Worm (Caenorhabditis elegans) whole organism, L4/young adult: Measurements from ENCODE around the gene nhr-209.
"Not testable (repeated sequence)": the region's sequence is repeated elsewhere in the genome, so short reads cannot be mapped to it uniquely, and the experiment has no call there.

Experiments
- W03F9.2 ChIP-seq: fragments of 150-350 bp; optimal IDR thresholded peaks from 2 replicates; lab custom pipeline; 2014; ENCODE audit warnings: missing biosample characterization, missing genetic modification characterization
- dao-5 ChIP-seq: sonication (generic microtip); optimal IDR thresholded peaks from 2 replicates; lab custom pipeline; 2016; ENCODE audit warnings: missing genotype, missing genetic modification characterization, moderate library complexity, missing compliant biosample characterization
- him-1 ChIP-seq: sonication (generic microtip); optimal IDR thresholded peaks from 2 replicates; lab custom pipeline; 2016; ENCODE audit warnings: missing genotype, missing genetic modification reagents, missing genetic modification characterization, missing compliant biosample characterization

Gene nhr-209

ce11 chrV:12117567-12118053 lies 19.7 kb downstream of the nhr-209 start, which contains the start of gene C13C4.8:
TSS of gene C13C4.8 (plus strand) at chrV:12118003.
- TF ChIP-seq him-1 (tag; lab: Kevin White, UChicago) (no peak), W03F9.2 (no peak), dao-5 (no peak)

DNA sequence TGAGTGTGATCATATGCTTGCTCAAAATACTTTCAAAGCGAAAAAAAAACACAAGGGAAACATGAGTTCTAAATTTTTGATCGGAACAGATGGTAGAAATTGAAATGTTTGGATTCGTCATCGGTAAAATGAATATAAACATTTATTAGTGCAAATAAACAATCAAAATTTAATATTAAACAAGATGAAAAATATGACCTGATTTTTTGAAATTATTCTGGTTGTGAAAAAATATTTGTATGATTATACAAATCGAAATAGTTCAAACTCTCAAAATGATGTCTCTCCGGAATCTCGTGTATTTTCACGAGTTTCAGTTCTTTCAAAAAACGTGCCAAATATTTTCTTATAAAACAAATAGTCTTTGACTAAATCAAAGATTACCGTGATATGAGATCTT lies 22.4 kb downstream of the nhr-209 start, which contains the start of gene C13C4.7:
Gene C13C4.7, minus strand, starts transcription at position 101 of the 400 bp plus-strand sequence.
- TF ChIP-seq dao-5, result no peak
- TF ChIP-seq him-1 (tag; lab: Kevin White, UChicago), result no peak
- TF ChIP-seq W03F9.2, result no peak

DNA sequence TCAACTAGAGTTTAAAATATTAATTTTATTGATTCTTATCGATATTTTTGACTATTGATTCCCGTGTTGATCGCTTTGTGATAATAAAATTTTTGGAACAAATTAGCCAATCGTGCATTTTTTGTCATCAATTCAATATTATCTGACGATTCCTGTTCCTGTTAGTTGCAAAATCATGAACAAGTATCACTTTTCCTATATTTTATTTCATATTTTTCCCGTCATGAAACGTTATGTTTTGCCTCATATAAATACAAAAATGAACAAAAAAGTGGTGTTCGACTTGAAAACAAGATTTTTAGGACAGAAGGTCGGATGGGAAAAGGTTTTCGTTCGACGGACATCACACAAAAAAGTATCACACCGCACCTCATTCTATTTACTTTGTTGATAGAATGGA lies 23.3 kb downstream of the nhr-209 start, which contains the start of gene C13C4.6:
Gene C13C4.6, plus strand, starts transcription at position 301 of the 400 bp plus-strand sequence.
- TF ChIP-seq W03F9.2 (no peak), him-1 (tag; lab: Kevin White, UChicago) (no peak), dao-5 (no peak)

ce11 chrV:12130688-12131087 lies 32.7 kb downstream of the nhr-209 start, which contains the start of gene C27A7.6:
TSS of gene C27A7.6 (minus strand) at chrV:12130788.
- TF ChIP-seq him-1 (tag; lab: Kevin White, UChicago); dao-5; W03F9.2: not testable (repeated sequence)

DNA sequence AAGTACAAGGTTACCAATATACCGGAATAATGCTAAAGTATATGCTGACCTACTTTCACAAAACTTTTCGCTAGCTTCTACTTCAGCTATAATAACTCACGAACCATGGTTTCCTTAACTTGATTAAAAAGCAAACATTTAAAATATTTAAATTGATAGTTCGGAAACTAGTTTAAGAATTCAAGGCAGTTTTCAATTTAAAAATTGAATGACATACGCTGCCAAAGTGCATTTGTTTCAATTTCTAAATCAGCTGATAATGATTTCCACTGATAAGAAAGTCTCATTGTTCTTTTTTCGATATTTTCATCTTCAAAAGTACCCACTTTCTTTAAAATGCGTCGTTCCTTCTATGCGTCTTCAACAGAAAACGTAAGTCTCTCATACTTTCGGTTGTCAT lies 33.2 kb downstream of the nhr-209 start, which contains the start of gene enpp-1:
Gene enpp-1, plus strand, starts transcription at position 301 of the 400 bp plus-strand sequence.
- not testable (repeated sequence) for TF ChIP-seq him-1 (tag; lab: Kevin White, UChicago); W03F9.2; dao-5

ce11 chrV:12137942-12138341 lies 40.0 kb downstream of the nhr-209 start:
- TF ChIP-seq dao-5 (no peak), him-1 (tag; lab: Kevin White, UChicago) (no peak), W03F9.2 (no peak)

- TF ChIP-seq him-1 (tag; lab: Kevin White, UChicago) (no peak), W03F9.2 (no peak), dao-5 (no peak)
These were observed 42.7 kb downstream of the nhr-209 start, which contains the start of gene C27A7.3 for ce11 chrV:12140625-12141024. TSS of gene C27A7.3 (plus strand) at chrV:12140925.
